Worm (Caenorhabditis elegans) whole organism, L1 larva: ENCODE measurements around the gene Y37E11B.5.

Source experiments
- C04F5.9 ChIP-seq: sonication (generic microtip); optimal IDR thresholded peaks from 2 replicates; lab custom pipeline; 2016; ENCODE audit warnings: missing genetic modification characterization, missing compliant biosample characterization
- C16A3.4 ChIP-seq: fragments of 150-350 bp; optimal IDR thresholded peaks from 2 replicates; lab custom pipeline; 2014; ENCODE audit warnings: missing biosample characterization, missing genetic modification characterization
- C34B4.2 ChIP-seq: sonication (generic microtip); optimal IDR thresholded peaks from 2 replicates; lab custom pipeline; 2017; ENCODE audit warnings: mild to moderate bottlenecking, missing genetic modification characterization, missing compliant biosample characterization
- F16B12.6 ChIP-seq: fragments of 150-350 bp; optimal IDR thresholded peaks from 2 replicates; lab custom pipeline; 2014; ENCODE audit warnings: missing biosample characterization, missing genetic modification characterization
- Y116A8C.19 ChIP-seq: sonication (generic microtip); optimal IDR thresholded peaks from 2 replicates; lab custom pipeline; 2016; ENCODE audit warnings: missing compliant biosample characterization, missing genetic modification characterization, borderline replicate concordance
- aly-2 ChIP-seq: fragments of 150-350 bp; optimal IDR thresholded peaks from 2 replicates; lab custom pipeline; 2014; ENCODE audit warnings: missing biosample characterization, missing genetic modification characterization
- ama-1 ChIP-seq: fragments of 150-350 bp; optimal IDR thresholded peaks from 2 replicates; lab custom pipeline; 2014
- ceh-8 ChIP-seq: fragments of 200-800 bp; sonication (Bioruptor generic); optimal IDR thresholded peaks from 2 replicates; lab custom pipeline; 2018; ENCODE audit warnings: mild to moderate bottlenecking, missing genetic modification characterization, moderate library complexity, missing compliant biosample characterization
- ceh-82 ChIP-seq, 3 experiments: fragments of 150-350 bp in 1 of 3; sonication (generic microtip) in 2 of 3; optimal IDR thresholded peaks; 2 replicates each; lab custom pipeline; 2014 to 2017; ENCODE audit warnings: missing biosample characterization in 3 of 3, missing genetic modification characterization in 3 of 3
- ceh-88 ChIP-seq: fragments of 200-800 bp; sonication (Bioruptor generic); IDR thresholded peaks from 2 replicates; pipeline ENCODE4 v1.3.6; 2022; ENCODE audit warnings: missing genetic modification characterization, missing compliant biosample characterization
- ceh-90 ChIP-seq: sonication (generic microtip); optimal IDR thresholded peaks from 2 replicates; lab custom pipeline; 2016; ENCODE audit warnings: missing genetic modification characterization, missing compliant biosample characterization
- ces-1 ChIP-seq: fragments of 150-350 bp; optimal IDR thresholded peaks from 2 replicates; lab custom pipeline; 2014; ENCODE audit warnings: missing biosample characterization, missing genetic modification reagents, missing genetic modification characterization
- dsc-1 ChIP-seq: sonication (generic microtip); optimal IDR thresholded peaks from 2 replicates; lab custom pipeline; 2016; ENCODE audit warnings: mild to moderate bottlenecking, missing genetic modification characterization, missing compliant biosample characterization
- efl-1 ChIP-seq, 4 experiments: fragments of 150-350 bp; optimal IDR thresholded peaks in 3 of 4; peaks in 1 of 4; 1 replicate in 1 of 4; 2 replicates in 3 of 4; lab custom pipeline; 2014; ENCODE audit warnings: missing biosample characterization in 2 of 4, missing genetic modification characterization in 2 of 4, missing genetic modification reagents in 2 of 4
- efl-3 ChIP-seq: fragments of 200-800 bp; sonication (Bioruptor generic); optimal IDR thresholded peaks from 2 replicates; lab custom pipeline; 2018; ENCODE audit warnings: mild to moderate bottlenecking, missing genetic modification characterization, missing compliant biosample characterization
- egl-13 ChIP-seq: sonication (generic microtip); optimal IDR thresholded peaks from 2 replicates; lab custom pipeline; 2016; ENCODE audit warnings: missing genotype, missing genetic modification reagents, missing genetic modification characterization, missing compliant biosample characterization
- egl-27 ChIP-seq, 2 experiments: fragments of 150-350 bp in 1 of 2; sonication (generic microtip); optimal IDR thresholded peaks; 3 replicates each; lab custom pipeline; 2017 to 2018; ENCODE audit warnings: missing biosample characterization in 2 of 2, missing genetic modification characterization in 2 of 2, missing genetic modification reagents in 2 of 2
- elt-2 ChIP-seq: sonication (generic microtip); optimal IDR thresholded peaks from 2 replicates; lab custom pipeline; 2016; ENCODE audit warnings: missing genetic modification characterization, mild to moderate bottlenecking, inconsistent platforms, missing compliant biosample characterization, missing genetic modification reagents
- elt-3 ChIP-seq, 6 experiments: fragments of 150-350 bp in 1 of 6; sonication (generic microtip); optimal IDR thresholded peaks; 2 replicates each; lab custom pipeline; 2017 to 2018; ENCODE audit warnings: missing biosample characterization in 6 of 6, missing genetic modification characterization in 6 of 6, inconsistent platforms in 1 of 6
- hlh-17 ChIP-seq: fragments of 200-800 bp; sonication (Bioruptor generic); optimal IDR thresholded peaks from 2 replicates; lab custom pipeline; 2018; ENCODE audit warnings: missing genetic modification characterization, mild to moderate bottlenecking, missing compliant biosample characterization, moderate library complexity, borderline replicate concordance
- hlh-4 ChIP-seq: sonication (generic microtip); optimal IDR thresholded peaks from 2 replicates; lab custom pipeline; 2016; ENCODE audit warnings: mild to moderate bottlenecking, missing genetic modification characterization, missing compliant biosample characterization
- jun-1 ChIP-seq: fragments of 150-350 bp; optimal IDR thresholded peaks from 2 replicates; lab custom pipeline; 2014; ENCODE audit warnings: missing biosample characterization, missing genetic modification reagents, missing genetic modification characterization
- lin-35 ChIP-seq, 2 experiments: fragments of 150-350 bp; optimal IDR thresholded peaks; 2 replicates each; lab custom pipeline; 2014; ENCODE audit warnings: missing biosample characterization in 2 of 2, missing genetic modification characterization in 2 of 2, missing genetic modification reagents in 2 of 2
- mab-9 ChIP-seq: fragments of 200-800 bp; sonication (Bioruptor generic); IDR thresholded peaks from 2 replicates; pipeline ENCODE4 v1.3.6; 2022; ENCODE audit warnings: missing genetic modification reagents, missing genetic modification characterization, missing compliant biosample characterization
- mdl-1 ChIP-seq, 2 experiments: fragments of 150-350 bp; optimal IDR thresholded peaks; 2 replicates each; lab custom pipeline; 2014 to 2017; ENCODE audit warnings: missing biosample characterization in 2 of 2, missing genetic modification characterization in 2 of 2, inconsistent platforms in 1 of 2
- mef-2 ChIP-seq: fragments of 150-350 bp; optimal IDR thresholded peaks from 2 replicates; lab custom pipeline; 2014; ENCODE audit warnings: missing biosample characterization, missing genetic modification characterization
- nhr-19 ChIP-seq: fragments of 200-800 bp; sonication (Bioruptor generic); conservative IDR thresholded peaks from 2 replicates; pipeline ENCODE4 v1.3.6; 2022; ENCODE audit warnings: missing genetic modification characterization, missing compliant biosample characterization
- nhr-237 ChIP-seq: fragments of 150-350 bp; optimal IDR thresholded peaks from 2 replicates; lab custom pipeline; 2014; ENCODE audit warnings: missing biosample characterization, missing genetic modification characterization
- nhr-47 ChIP-seq: sonication (generic microtip); optimal IDR thresholded peaks from 2 replicates; lab custom pipeline; 2016; ENCODE audit warnings: mild to moderate bottlenecking, missing genetic modification characterization, moderate library complexity, missing compliant biosample characterization
- nhr-76 ChIP-seq: sonication (generic microtip); optimal IDR thresholded peaks from 2 replicates; lab custom pipeline; 2017; ENCODE audit warnings: missing biosample characterization, missing genetic modification characterization
- nhr-85 ChIP-seq: sonication (generic microtip); peaks from one replicate; lab custom pipeline; 2016; ENCODE audit warnings: missing genetic modification characterization, inconsistent platforms, missing compliant biosample characterization
- nhr-90 ChIP-seq: sonication (generic microtip); optimal IDR thresholded peaks from 2 replicates; lab custom pipeline; 2016; ENCODE audit warnings: mild to moderate bottlenecking, missing genetic modification characterization, missing compliant biosample characterization; ENCODE audit not compliant: poor library complexity
- pqm-1 ChIP-seq: sonication (generic microtip); optimal IDR thresholded peaks from 3 replicates; lab custom pipeline; 2017; ENCODE audit warnings: missing biosample characterization, missing genetic modification characterization
- rnt-1 ChIP-seq: sonication (generic microtip); optimal IDR thresholded peaks from 2 replicates; lab custom pipeline; 2016; ENCODE audit warnings: mild to moderate bottlenecking, missing genetic modification characterization, moderate library complexity, missing compliant biosample characterization
- snpc-4 ChIP-seq: fragments of 150-350 bp; optimal IDR thresholded peaks from 2 replicates; lab custom pipeline; 2014; ENCODE audit warnings: missing biosample characterization, missing genetic modification characterization
- snu-23 ChIP-seq: sonication (generic microtip); optimal IDR thresholded peaks from 2 replicates; lab custom pipeline; 2016; ENCODE audit warnings: missing genetic modification characterization, missing compliant biosample characterization
- swsn-7 ChIP-seq: sonication (generic microtip); optimal IDR thresholded peaks from 2 replicates; lab custom pipeline; 2016; ENCODE audit warnings: missing genetic modification characterization, missing compliant biosample characterization
- tlp-1 ChIP-seq: fragments of 150-350 bp; optimal IDR thresholded peaks from 2 replicates; lab custom pipeline; 2014; ENCODE audit warnings: missing biosample characterization, missing genetic modification characterization
- unc-130 ChIP-seq: fragments of 150-350 bp; optimal IDR thresholded peaks from 2 replicates; lab custom pipeline; 2017; ENCODE audit warnings: missing biosample characterization, missing genetic modification characterization, inconsistent platforms
- unc-30 ChIP-seq: sonication (generic microtip); optimal IDR thresholded peaks from 2 replicates; lab custom pipeline; 2017; ENCODE audit warnings: missing biosample characterization, missing genetic modification characterization
- unc-62 ChIP-seq: fragments of 150-350 bp; optimal IDR thresholded peaks from 2 replicates; lab custom pipeline; 2014; ENCODE audit warnings: missing biosample characterization, missing genetic modification reagents, missing genetic modification characterization
- unc-86 ChIP-seq: sonication (generic microtip); optimal IDR thresholded peaks from 2 replicates; lab custom pipeline; 2016; ENCODE audit warnings: missing genetic modification characterization, missing compliant biosample characterization
- xbp-1 ChIP-seq: sonication (generic microtip); optimal IDR thresholded peaks from 2 replicates; lab custom pipeline; 2016; ENCODE audit warnings: missing genetic modification characterization, missing compliant biosample characterization
- zag-1 ChIP-seq: fragments of 150-350 bp; optimal IDR thresholded peaks from 2 replicates; lab custom pipeline; 2014; ENCODE audit warnings: missing biosample characterization, missing genetic modification characterization

The Y37E11B.5 gene

DNA sequence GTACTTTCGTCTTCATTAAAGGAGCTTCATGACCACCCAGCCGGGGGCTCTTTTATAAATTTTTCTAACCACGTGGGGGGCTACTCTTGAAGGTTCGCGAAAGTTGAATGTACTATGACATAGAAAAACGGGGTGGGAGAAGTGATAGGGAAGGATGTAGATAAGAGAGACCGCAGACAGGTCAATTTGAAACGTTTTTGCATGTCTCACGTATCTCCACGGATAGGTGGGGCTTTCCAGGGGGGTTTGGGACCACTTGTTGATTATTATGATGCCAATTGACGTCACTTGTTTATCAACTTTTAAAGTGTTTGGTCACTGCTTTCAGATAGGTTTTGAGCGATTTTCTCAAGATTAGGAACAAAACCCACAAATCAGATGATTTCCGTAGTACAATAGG lies 49.2 kb upstream of the Y37E11B.5 start (continued):
- TF ChIP-seq unc-130 (peak; percentile 77), lin-35 (GFP tag; optimal IDR thresholded peaks at IDR 0.05; lab: Kevin White, UChicago) (no peak), snu-23 (GFP tag; lab: Kevin White, UChicago) (peak; percentile 61), mdl-1 (tag; optimal IDR thresholded peaks at IDR 0.05; lab: Kevin White, UChicago) (peak in 1 of 2 experiments; percentile 71), tlp-1 (tag; lab: Kevin White, UChicago) (no peak), ama-1 (lab: Kevin White, UChicago) (no peak), nhr-90 (tag; lab: Kevin White, UChicago) (no peak), ceh-82 (tag; optimal IDR thresholded peaks at IDR 0.05; lab: Kevin White, UChicago) (no peak), ceh-90 (no peak), C16A3.4 (tag; lab: Kevin White, UChicago) (peak; percentile 13), ces-1 (GFP tag; lab: Kevin White, UChicago) (no peak), pqm-1 (tag; lab: Kevin White, UChicago) (no peak), mef-2 (tag; lab: Kevin White, UChicago) (peak; percentile 55), Y116A8C.19 (tag; lab: Kevin White, UChicago) (no peak), nhr-19 (GFP tag; lab: Robert Waterston, UW) (peak; percentile 81), hlh-4 (no peak), unc-86 (tag; lab: Kevin White, UChicago) (no peak), unc-30 (no peak), aly-2 (no peak), xbp-1 (no peak), snpc-4 (tag; lab: Kevin White, UChicago) (no peak), C34B4.2 (tag; lab: Kevin White, UChicago) (no peak), egl-13 (tag; lab: Kevin White, UChicago) (no peak), nhr-47 (tag; lab: Kevin White, UChicago) (peak; percentile 24), nhr-237 (tag; lab: Kevin White, UChicago) (no peak), zag-1 (no peak), hlh-17 (GFP tag; lab: Kevin White, UChicago) (no peak), egl-27 (tag; optimal IDR thresholded peaks at IDR 0.05; lab: Kevin White, UChicago) (no peak), ceh-8 (no peak), F16B12.6 (tag; lab: Kevin White, UChicago) (no peak), unc-62 (GFP tag; lab: Kevin White, UChicago) (no peak), elt-3 (tag; optimal IDR thresholded peaks at IDR 0.05; lab: Kevin White, UChicago) (no peak), nhr-76 (no peak), swsn-7 (tag; lab: Kevin White, UChicago) (peak; percentile 22), dsc-1 (tag; lab: Kevin White, UChicago) (no peak), efl-3 (GFP tag; lab: Kevin White, UChicago) (no peak), C04F5.9 (tag; lab: Kevin White, UChicago) (no peak)

DNA sequence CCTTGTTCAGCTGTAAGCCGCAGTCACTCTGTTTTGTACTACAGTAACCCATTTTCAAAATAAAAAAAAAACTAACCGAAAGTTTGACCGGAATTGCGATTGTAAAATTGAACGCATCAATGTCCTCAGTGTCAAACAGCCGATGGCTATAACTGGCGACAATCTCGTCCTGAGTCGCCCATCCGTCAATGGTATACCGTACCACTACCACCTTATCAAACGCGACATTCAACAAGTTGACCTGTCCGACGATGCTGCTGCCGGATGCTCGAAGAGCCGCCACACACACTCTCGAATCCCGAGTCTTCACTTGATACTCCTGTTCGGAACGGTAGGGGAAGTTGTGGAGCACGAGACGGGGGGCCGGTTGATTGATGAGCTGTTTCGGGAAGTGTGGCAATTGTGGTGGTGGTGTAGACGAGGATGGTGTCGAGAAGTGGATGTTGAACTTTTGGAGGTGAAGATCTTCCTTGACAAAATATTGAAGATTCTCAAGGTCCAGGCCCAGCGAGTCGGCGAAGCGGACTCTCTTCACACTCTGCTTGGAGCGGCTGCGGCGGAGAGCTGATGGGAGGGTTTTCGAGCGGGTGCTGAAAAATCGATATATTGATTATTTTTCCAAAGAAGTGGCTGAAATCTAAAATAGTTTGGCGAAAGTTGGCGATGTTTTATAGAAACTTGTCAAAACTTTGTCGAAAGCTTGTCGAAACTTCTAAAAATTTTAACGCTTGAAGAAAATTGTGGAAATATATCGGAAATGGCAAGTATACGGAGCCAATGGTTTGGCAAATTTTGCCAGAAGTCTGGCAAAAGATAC lies 48.2 kb upstream of the Y37E11B.5 start:
- TF ChIP-seq mef-2 (tag; lab: Kevin White, UChicago) (no peak), pqm-1 (tag; lab: Kevin White, UChicago) (no peak), nhr-85 (peak; percentile 7), mab-9 (GFP tag; lab: Robert Waterston, UW) (peak; percentile 37; the same call in 1 of the 2 replicates)

DNA sequence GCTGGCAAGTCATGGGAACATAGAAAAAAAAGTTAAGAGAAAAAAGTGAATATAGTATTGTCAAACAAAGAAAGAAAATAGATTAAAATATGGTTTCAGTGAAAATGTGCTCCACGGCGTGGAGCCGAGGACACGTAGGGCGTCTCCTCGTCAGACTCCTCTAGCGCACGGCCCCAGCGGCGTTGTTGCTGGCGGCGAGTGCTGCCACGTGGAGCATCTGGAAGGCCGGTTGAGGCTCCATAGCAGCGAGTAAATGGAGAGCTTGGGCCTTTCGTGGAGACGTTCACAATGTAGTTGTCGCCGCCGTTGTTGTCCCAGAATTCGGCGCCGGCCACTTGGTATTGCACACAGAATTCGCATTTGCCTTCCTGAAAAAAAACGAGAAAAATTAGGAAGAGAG lies 47.1 kb upstream of the Y37E11B.5 start:
- TF ChIP-seq hlh-17 (GFP tag; lab: Kevin White, UChicago) (no peak), ama-1 (lab: Kevin White, UChicago) (no peak), jun-1 (tag; lab: Kevin White, UChicago) (no peak), ceh-88 (GFP tag; lab: Robert Waterston, UW) (no peak), rnt-1 (tag; lab: Kevin White, UChicago) (no peak), elt-2 (tag; lab: Kevin White, UChicago) (no peak), efl-1 (optimal IDR thresholded peaks at IDR 0.05; lab: Kevin White, UChicago) (no peak), efl-1 (GFP tag; optimal IDR thresholded peaks at IDR 0.05 in 1 of 2; lab: Kevin White, UChicago) (peak in 1 of 2 experiments; percentile 39)
